Fruit fly (Drosophila melanogaster): Measurements from ENCODE around the gene CG3436.
A peak's percentile ranks its signal among the peaks of the same experiment; 100 is the strongest.

The CG3436 gene

dm6 chr2L:171499-172250 is 15.8 kb downstream of the CG3436 start:
- no peak for TF ChIP-seq CG17801 (GFP tag; optimal IDR thresholded peaks at IDR 0.05; ENCODE audit: partially characterized antibody)

dm6 chr2L:175727-176126 is 19.9 kb downstream of the CG3436 start:
- TF ChIP-seq CG17801 (GFP tag; optimal IDR thresholded peaks at IDR 0.05; ENCODE audit: partially characterized antibody): no peak

- no peak for TF ChIP-seq CG17801 (GFP tag; optimal IDR thresholded peaks at IDR 0.05; ENCODE audit: partially characterized antibody)
These were observed 23.3 kb downstream of the CG3436 start for dm6 chr2L:179119-179518.

dm6 chr2L:181020-181419 is 25.2 kb downstream of the CG3436 start:
- TF ChIP-seq CG17801 (GFP tag; optimal IDR thresholded peaks at IDR 0.05; ENCODE audit: partially characterized antibody): no peak

dm6 chr2L:182360-183144 is 26.7 kb downstream of the CG3436 start:
- TF ChIP-seq CG17801 (GFP tag; optimal IDR thresholded peaks at IDR 0.05; ENCODE audit: partially characterized antibody): no peak

dm6 chr2L:195668-196067 is 39.8 kb downstream of the CG3436 start:
- TF ChIP-seq CG17801 (GFP tag; optimal IDR thresholded peaks at IDR 0.05; ENCODE audit: partially characterized antibody): no peak

- TF ChIP-seq CG17801 (GFP tag; optimal IDR thresholded peaks at IDR 0.05; ENCODE audit: partially characterized antibody): peak; percentile 45
These were observed 47.8 kb downstream of the CG3436 start, which contains the start of gene mRpL10 for dm6 chr2L:203529-204127. Gene mRpL10 (plus strand): TSS chr2L:203779.

- TF ChIP-seq CG17801 (GFP tag; optimal IDR thresholded peaks at IDR 0.05; ENCODE audit: partially characterized antibody): no peak
These were observed 48.7 kb downstream of the CG3436 start for dm6 chr2L:204557-204956.

dm6 chr2L:206556-206955 is 50.7 kb downstream of the CG3436 start:
- TF ChIP-seq CG17801 (GFP tag; optimal IDR thresholded peaks at IDR 0.05; ENCODE audit: partially characterized antibody): no peak
